Fruit fly (Drosophila melanogaster) whole organism, embryonic: ENCODE measurements around the gene CG15283.

Experiments
- Abd-B ChIP-seq: fragments of 200-800 bp; sonication (Bioruptor generic); optimal IDR thresholded peaks from 2 replicates; lab custom pipeline; 2018; ENCODE audit warnings: missing biosample characterization, mild to moderate bottlenecking, missing genetic modification characterization, moderate library complexity
- Awh ChIP-seq: fragments of 200-800 bp; sonication (Bioruptor generic); IDR thresholded peaks from 2 replicates; pipeline ENCODE4, ENCODE4 v1.3.6; 2022; ENCODE audit warnings: missing biosample characterization, missing genetic modification characterization
- CG10979 ChIP-seq: fragments of 200-800 bp; sonication (Bioruptor generic); optimal IDR thresholded peaks from 2 replicates; lab custom pipeline; 2018; ENCODE audit warnings: missing biosample characterization, mild to moderate bottlenecking, missing genetic modification characterization, moderate library complexity
- CG1233 ChIP-seq: fragments of 200-800 bp; sonication (Bioruptor generic); optimal IDR thresholded peaks from 4 replicates; lab custom pipeline; 2018; ENCODE audit warnings: missing biosample characterization, mild to moderate bottlenecking, missing genetic modification characterization
- CG14441 ChIP-seq: fragments of 200-800 bp; sonication (Bioruptor generic); IDR thresholded peaks from 2 replicates; pipeline ENCODE4 v1.3.6; 2022; ENCODE audit warnings: missing biosample characterization, missing genetic modification characterization
- CG15479 ChIP-seq: fragments of 200-800 bp; sonication (Bioruptor generic); optimal IDR thresholded peaks from 3 replicates; lab custom pipeline; 2019; ENCODE audit warnings: missing biosample characterization, mild to moderate bottlenecking, missing genetic modification characterization, moderate library complexity
- CG17359 ChIP-seq: fragments of 200-800 bp; sonication (Bioruptor generic); optimal IDR thresholded peaks from 3 replicates; lab custom pipeline; 2018; ENCODE audit warnings: missing biosample characterization, mild to moderate bottlenecking, missing genetic modification characterization, moderate library complexity
- CG17829 ChIP-seq: fragments of 200-800 bp; optimal IDR thresholded peaks from 2 replicates; lab custom pipeline; 2019; ENCODE audit warnings: missing biosample characterization, mild to moderate bottlenecking, missing genetic modification characterization, moderate library complexity
- CG18011 ChIP-seq: fragments of 200-800 bp; sonication (Bioruptor generic); optimal IDR thresholded peaks from 2 replicates; lab custom pipeline; 2017; ENCODE audit warnings: missing biosample characterization, missing genetic modification characterization, mild to moderate bottlenecking, moderate library complexity, missing genotype
- CG2712 ChIP-seq: fragments of 200-800 bp; optimal IDR thresholded peaks from 3 replicates; lab custom pipeline; 2019; ENCODE audit warnings: missing biosample characterization, mild to moderate bottlenecking, missing genetic modification characterization, moderate library complexity
- CG31224 ChIP-seq: fragments of 200-800 bp; sonication (Bioruptor generic); IDR thresholded peaks from 2 replicates; pipeline ENCODE4 v1.3.6; 2022; ENCODE audit warnings: missing biosample characterization, missing genetic modification characterization
- CG34224 ChIP-seq: fragments of 200-800 bp; sonication (Bioruptor generic); IDR thresholded peaks from 3 replicates; pipeline ENCODE4 v1.3.6; 2022; ENCODE audit warnings: missing biosample characterization, missing genetic modification characterization; ENCODE audit not compliant: partially characterized antibody
- CG4360 ChIP-seq: fragments of 200-800 bp; sonication (Bioruptor generic); IDR thresholded peaks from 2 replicates; pipeline ENCODE4 v1.3.6; 2022; ENCODE audit warnings: missing biosample characterization, missing genetic modification characterization
- CG6689 ChIP-seq: fragments of 200-800 bp; sonication (Bioruptor generic); IDR thresholded peaks from 2 replicates; pipeline ENCODE4 v1.3.6; 2022; ENCODE audit warnings: missing biosample characterization, missing genetic modification characterization
- CG7271 ChIP-seq: fragments of 200-800 bp; sonication (Bioruptor generic); optimal IDR thresholded peaks from 2 replicates; lab custom pipeline; 2018; ENCODE audit warnings: missing biosample characterization, mild to moderate bottlenecking, missing genetic modification characterization, moderate library complexity
- D ChIP-seq, 2 experiments: fragments of 200-800 bp in 1 of 2; fragments of >200 bp in 1 of 2; sonication (Bioruptor generic) in 1 of 2; optimal IDR thresholded peaks; 2 replicates in 1 of 2; 3 replicates in 1 of 2; lab custom pipeline; 2017; ENCODE audit warnings: mild to moderate bottlenecking in 1 of 2, missing biosample characterization in 1 of 2, missing genetic modification characterization in 1 of 2, missing genetic modification reagents in 1 of 2
- Fer2 ChIP-seq: fragments of 200-800 bp; sonication (Bioruptor generic); optimal IDR thresholded peaks from 2 replicates; lab custom pipeline; 2018; ENCODE audit warnings: missing biosample characterization, mild to moderate bottlenecking, missing genetic modification characterization, moderate library complexity
- Hey ChIP-seq: fragments of 200-800 bp; sonication (Bioruptor generic); optimal IDR thresholded peaks from 3 replicates; lab custom pipeline; 2018; ENCODE audit warnings: missing biosample characterization, mild to moderate bottlenecking, missing genetic modification characterization
- Kr ChIP-seq: fragments of 200-800 bp; sonication (Bioruptor generic); optimal IDR thresholded peaks from 2 replicates; lab custom pipeline; 2017; ENCODE audit warnings: missing biosample characterization, mild to moderate bottlenecking, missing genetic modification characterization
- MBD-R2 ChIP-seq: fragments of 200-800 bp; sonication (Bioruptor generic); IDR thresholded peaks from 2 replicates; pipeline ENCODE4 v1.3.6; 2022; ENCODE audit warnings: missing biosample characterization, missing genetic modification characterization
- Mrtf ChIP-seq: fragments of 200-800 bp; sonication (Bioruptor generic); IDR thresholded peaks from 3 replicates; pipeline ENCODE4 v1.3.6; 2022; ENCODE audit warnings: missing biosample characterization, missing genetic modification characterization
- Sry-δ ChIP-seq: fragments of 200-800 bp; sonication (Bioruptor generic); optimal IDR thresholded peaks from 2 replicates; lab custom pipeline; 2016; ENCODE audit warnings: missing biosample characterization, missing genetic modification characterization
- ac ChIP-seq: fragments of 200-800 bp; sonication (Bioruptor generic); optimal IDR thresholded peaks from 3 replicates; lab custom pipeline; 2017; ENCODE audit warnings: missing biosample characterization, mild to moderate bottlenecking, missing genetic modification characterization
- cad ChIP-seq: fragments of >200 bp; optimal IDR thresholded peaks from 2 replicates; lab custom pipeline; 2017; ENCODE audit warnings: missing biosample characterization, missing genetic modification characterization
- cg ChIP-seq: fragments of 200-800 bp; sonication (Bioruptor generic); optimal IDR thresholded peaks from 3 replicates; lab custom pipeline; 2019; ENCODE audit warnings: missing biosample characterization, mild to moderate bottlenecking, missing genetic modification characterization, moderate library complexity
- da ChIP-seq: fragments of 200-800 bp; sonication (Bioruptor generic); optimal IDR thresholded peaks from 2 replicates; lab custom pipeline; 2016; ENCODE audit warnings: missing biosample characterization, missing genetic modification characterization
- exex ChIP-seq: fragments of 200-800 bp; sonication (Bioruptor generic); optimal IDR thresholded peaks from 4 replicates; lab custom pipeline; 2018; ENCODE audit warnings: missing biosample characterization, mild to moderate bottlenecking, missing genetic modification characterization, moderate library complexity
- gsb-n ChIP-seq: fragments of 200-800 bp; sonication (Bioruptor generic); optimal IDR thresholded peaks from 3 replicates; lab custom pipeline; 2018; ENCODE audit warnings: missing biosample characterization, mild to moderate bottlenecking, missing genetic modification characterization
- ham ChIP-seq: fragments of 200-800 bp; sonication (Bioruptor generic); IDR thresholded peaks from 2 replicates; pipeline ENCODE4 v1.3.6; 2022; ENCODE audit warnings: missing biosample characterization, missing genetic modification characterization
- hth ChIP-seq: fragments of >200 bp; optimal IDR thresholded peaks from 2 replicates; lab custom pipeline; 2017; ENCODE audit warnings: inconsistent platforms
- kni ChIP-seq: fragments of 200-800 bp; sonication (Bioruptor generic); optimal IDR thresholded peaks from 3 replicates; lab custom pipeline; 2017; ENCODE audit warnings: mild to moderate bottlenecking, missing biosample characterization, missing genetic modification reagents, missing genetic modification characterization
- lov ChIP-seq, 2 experiments: fragments of 200-800 bp in 1 of 2; fragments of >200 bp in 1 of 2; sonication (Bioruptor generic) in 1 of 2; IDR thresholded peaks in 1 of 2; optimal IDR thresholded peaks in 1 of 2; 2 replicates in 1 of 2; 3 replicates in 1 of 2; pipeline versions ENCODE4 v1.3.6 to Lab custom; 2017 to 2022; ENCODE audit warnings: missing biosample characterization in 1 of 2, missing genetic modification characterization in 1 of 2
- odd ChIP-seq: fragments of 200-800 bp; sonication (Bioruptor generic); optimal IDR thresholded peaks from 2 replicates; lab custom pipeline; 2017; ENCODE audit warnings: missing biosample characterization, mild to moderate bottlenecking, missing genetic modification characterization
- otp ChIP-seq: fragments of 200-800 bp; sonication (Bioruptor generic); IDR thresholded peaks from 3 replicates; pipeline ENCODE4, ENCODE4 v1.3.6; 2022; ENCODE audit warnings: missing biosample characterization, missing genetic modification characterization
- prd ChIP-seq, 3 experiments: fragments of >200 bp in 2 of 3; fragments of 200-800 bp in 1 of 3; sonication (Bioruptor generic) in 1 of 3; optimal IDR thresholded peaks in 2 of 3; IDR thresholded peaks in 1 of 3; 2 replicates in 2 of 3; 3 replicates in 1 of 3; pipeline versions ENCODE4 v1.3.6 to Lab custom; 2017 to 2022; ENCODE audit warnings: missing biosample characterization in 1 of 3, missing genetic modification characterization in 1 of 3
- pros ChIP-seq: fragments of 200-800 bp; sonication (Bioruptor generic); optimal IDR thresholded peaks from 3 replicates; lab custom pipeline; 2019; ENCODE audit warnings: missing biosample characterization, mild to moderate bottlenecking, missing genetic modification characterization, moderate library complexity
- scrt ChIP-seq: fragments of 200-800 bp; sonication (Bioruptor generic); optimal IDR thresholded peaks from 2 replicates; lab custom pipeline; 2018; ENCODE audit warnings: missing biosample characterization, mild to moderate bottlenecking, missing genetic modification characterization, moderate library complexity
- stc ChIP-seq: fragments of 200-800 bp; sonication (Bioruptor generic); IDR thresholded peaks from 2 replicates; pipeline ENCODE4 v1.3.6; 2022; ENCODE audit warnings: missing biosample characterization, missing genetic modification characterization
- tll ChIP-seq, 2 experiments: fragments of 200-800 bp in 1 of 2; fragments of >200 bp in 1 of 2; sonication (Bioruptor generic) in 1 of 2; optimal IDR thresholded peaks; 2 replicates each; lab custom pipeline; 2017 to 2019; ENCODE audit warnings: missing biosample characterization in 2 of 2, missing genetic modification characterization in 2 of 2, mild to moderate bottlenecking in 1 of 2, moderate library complexity in 1 of 2
- twi ChIP-seq: fragments of 200-800 bp; optimal IDR thresholded peaks from 2 replicates; lab custom pipeline; 2019; ENCODE audit warnings: missing biosample characterization, mild to moderate bottlenecking, missing genetic modification characterization, moderate library complexity
- usp ChIP-seq: fragments of >200 bp; optimal IDR thresholded peaks from 2 replicates; lab custom pipeline; 2017; ENCODE audit warnings: missing biosample characterization, missing genetic modification characterization
- zen ChIP-seq: fragments of 200-800 bp; sonication (Bioruptor generic); optimal IDR thresholded peaks from 3 replicates; lab custom pipeline; 2018; ENCODE audit warnings: missing biosample characterization, mild to moderate bottlenecking, missing genetic modification characterization, moderate library complexity

CG15283 gene

dm6 chr2L:14443667-14444285 is 6.9 kb downstream of the CG15283 start:
- TF ChIP-seq prd (optimal IDR thresholded peaks at IDR 0.05; lab: Kevin White, UChicago) (no peak), prd (GFP tag; IDR thresholded peaks at IDR 0.05; lab: Robert Waterston, UW) (peak; percentile 67; the same call in 1 of the 3 replicates), gsb-n (tag; lab: Kevin White, UChicago) (peak; percentile 75), usp (no peak), hth (lab: Kevin White, UChicago) (peak; percentile 39), CG17829 (tag; lab: Kevin White, UChicago) (no peak), ac (GFP tag; lab: Kevin White, UChicago) (peak; percentile 2), CG6689 (GFP tag; lab: Robert Waterston, UW) (0 out of 2 replicates have a peak, but pooled peaks have one; percentile 11), CG10979 (tag; lab: Kevin White, UChicago) (no peak), Abd-B (GFP tag; lab: Kevin White, UChicago) (peak; percentile 25), CG31224 (0 out of 2 replicates have a peak, but pooled peaks have one; percentile 21), lov (optimal IDR thresholded peaks at IDR 0.05; lab: Kevin White, UChicago) (no peak), lov (GFP tag; IDR thresholded peaks at IDR 0.05; lab: Robert Waterston, UW) (0 out of 3 replicates have a peak, but pooled peaks have one; percentile 45), cad (GFP tag; lab: Kevin White, UChicago) (peak; percentile 91), CG7271 (peak; percentile 33), Mrtf (GFP tag; lab: Robert Waterston, UW) (no peak), CG18011 (GFP tag; lab: Kevin White, UChicago) (no peak), twi (tag; lab: Kevin White, UChicago) (peak; percentile 99), kni (GFP tag; lab: Kevin White, UChicago) (peak; percentile 40), MBD-R2 (GFP tag; lab: Robert Waterston, UW) (no peak), da (GFP tag; lab: Kevin White, UChicago) (peak; percentile 9), pros (peak; percentile 52), scrt (GFP tag; lab: Kevin White, UChicago) (no peak), tll (GFP tag; optimal IDR thresholded peaks at IDR 0.05; lab: Kevin White, UChicago) (peak in 1 of 2 experiments; percentile 97), Awh (GFP tag; lab: Robert Waterston, UW) (no peak), Hey (tag; lab: Kevin White, UChicago) (peak; percentile 15), otp (GFP tag; lab: Robert Waterston, UW) (no peak), CG4360 (GFP tag; lab: Robert Waterston, UW) (peak; percentile 70), Fer2 (no peak), zen (peak; percentile 92), Sry-δ (no peak), CG17359 (tag; lab: Kevin White, UChicago) (no peak), stc (GFP tag; lab: Robert Waterston, UW) (0 out of 2 replicates have a peak, but pooled peaks have one; percentile 13), ham (GFP tag; lab: Robert Waterston, UW) (no peak), cg (GFP tag; lab: Kevin White, UChicago) (peak; percentile 34), Kr (GFP tag; lab: Kevin White, UChicago) (peak; percentile 88), CG14441 (GFP tag; lab: Robert Waterston, UW) (0 out of 2 replicates have a peak, but pooled peaks have one; percentile 22), exex (tag; lab: Kevin White, UChicago) (no peak), CG34224 (GFP tag; lab: Robert Waterston, UW) (no peak), CG1233 (no peak), CG15479 (GFP tag; lab: Kevin White, UChicago) (peak; percentile 13), D (optimal IDR thresholded peaks at IDR 0.05; lab: Kevin White, UChicago) (peak; percentile 99), D (GFP tag; optimal IDR thresholded peaks at IDR 0.05; lab: Kevin White, UChicago) (peak; percentile 16), odd (GFP tag; lab: Kevin White, UChicago) (peak; percentile 32), CG2712 (tag; lab: Kevin White, UChicago) (peak; percentile 17)
- TF ChIP-seq, all 482 proteins: peak for 26
